Worm (Caenorhabditis elegans): ENCODE results near the gene gfl-1.

gfl-1 gene

DNA sequence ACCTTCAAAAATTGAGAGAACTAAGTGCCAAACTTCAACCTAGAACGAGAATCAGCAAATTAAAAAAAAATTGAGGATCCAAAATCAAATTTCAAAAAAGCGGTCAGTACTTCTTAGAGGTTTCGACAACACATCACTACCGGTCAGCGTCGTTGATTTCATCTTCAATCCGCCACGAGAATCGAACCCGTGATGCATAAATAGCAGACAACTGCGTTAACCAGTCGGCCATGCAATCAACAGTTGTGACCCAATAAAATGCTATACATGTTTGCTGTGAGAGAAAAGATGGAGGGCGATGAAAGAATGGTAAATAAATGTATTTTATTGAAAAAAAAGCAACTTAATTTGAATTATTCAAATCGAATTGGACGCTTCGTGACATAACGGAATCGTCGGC is 28.6 kb downstream of the gfl-1 start (continued):
- peak; percentile 89 for TF ChIP-seq mes-2 (tag; optimal IDR thresholded peaks at IDR 0.05; ENCODE audit: poor library complexity, severe bottlenecking)
- TF ChIP-seq T26A8.4 (GFP tag; IDR thresholded peaks at IDR 0.05) = no peak; the same call in 1 of the 2 replicates
- TF ChIP-seq F44E2.7 (GFP tag; IDR thresholded peaks at IDR 0.05) = no peak
- TF ChIP-seq php-3 (GFP tag; IDR thresholded peaks at IDR 0.05) = peak; percentile 16; the same call in 1 of the 2 replicates
- TF ChIP-seq attf-4 (tag; optimal IDR thresholded peaks at IDR 0.05) = no peak
- peak; percentile 43; the same call in 1 of the 2 replicates for TF ChIP-seq madf-9 (GFP tag; conservative IDR thresholded peaks at IDR 0.05)
- 0 out of 2 replicates have a peak, but pooled peaks have one; percentile 42 for TF ChIP-seq nhr-42 (GFP tag; IDR thresholded peaks at IDR 0.05)
- no peak for TF ChIP-seq ZK546.5 (tag; optimal IDR thresholded peaks at IDR 0.05)
- no peak for TF ChIP-seq aly-2 (tag; optimal IDR thresholded peaks at IDR 0.05)
- TF ChIP-seq lin-38 (GFP tag; IDR thresholded peaks at IDR 0.05) = no peak

DNA sequence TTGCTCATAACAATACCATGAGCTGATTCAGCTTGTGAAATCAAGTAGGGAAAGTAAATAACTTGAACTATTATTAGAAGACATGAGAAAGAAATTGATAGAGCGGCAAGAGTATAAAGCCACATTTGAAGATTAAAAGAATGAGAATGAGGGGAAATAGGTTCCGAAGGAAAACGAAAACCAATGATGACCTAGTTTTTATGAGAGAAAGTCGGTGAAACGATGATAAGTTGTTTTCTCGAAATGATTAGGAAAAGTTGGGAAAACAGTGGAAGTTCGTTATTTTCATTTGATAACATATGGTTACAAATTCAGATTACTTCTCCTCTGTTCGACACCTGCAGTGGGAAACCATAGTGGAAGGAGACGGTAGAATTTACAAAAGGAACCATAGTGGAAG is 30.7 kb downstream of the gfl-1 start, which contains the start of gene col-128:
col-128 (minus strand) TSS at position 148 of the 400 bp plus-strand sequence.
- TF ChIP-seq ceh-44 (GFP tag; IDR thresholded peaks at IDR 0.05) = no peak
- no peak for TF ChIP-seq mep-1 (tag; optimal IDR thresholded peaks at IDR 0.05)

DNA sequence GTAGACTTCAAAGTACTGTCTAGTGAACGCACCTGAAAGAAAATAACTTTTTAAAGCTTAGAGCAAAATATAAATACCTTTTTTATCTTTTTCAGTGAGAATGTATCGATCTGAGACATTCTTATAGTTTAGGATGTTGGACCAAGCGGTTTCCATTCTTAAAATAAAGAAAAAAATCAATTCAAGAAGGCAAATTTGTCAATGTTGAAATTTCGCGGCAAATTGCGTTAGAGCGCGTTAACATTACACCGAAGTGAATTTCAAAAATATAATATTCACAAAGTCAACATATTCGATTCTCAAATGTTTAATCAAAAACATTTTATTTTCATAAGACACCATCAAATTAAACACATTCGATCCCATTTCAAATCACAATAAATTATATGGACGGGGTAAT is 40.6 kb downstream of the gfl-1 start, which contains the start of gene F12F6.7:
F12F6.7 (minus strand) TSS at position 157 of the 400 bp plus-strand sequence.
- TF ChIP-seq hmg-1.1 (GFP tag; IDR thresholded peaks at IDR 0.05) (no peak), F26F4.8 (GFP tag; conservative IDR thresholded peaks at IDR 0.05) (no peak), dpl-1 (GFP tag; optimal IDR thresholded peaks at IDR 0.05) (peak; percentile 21), Y48G9A.11 (GFP tag; IDR thresholded peaks at IDR 0.05) (no peak), T20F7.1 (GFP tag; optimal IDR thresholded peaks at IDR 0.05) (peak; percentile 1), zip-11 (GFP tag; IDR thresholded peaks at IDR 0.05) (no peak), Y75B8A.6 (GFP tag; IDR thresholded peaks at IDR 0.05) (no peak), saeg-2 (GFP tag; IDR thresholded peaks at IDR 0.05) (no peak), lin-13 (GFP tag; optimal IDR thresholded peaks at IDR 0.05) (no peak), ama-1 (optimal IDR thresholded peaks at IDR 0.05) (peak; percentile 6), Y105C5A.15 (GFP tag; IDR thresholded peaks at IDR 0.05) (no peak), lir-3 (tag; optimal IDR thresholded peaks at IDR 0.05) (no peak), fos-1 (tag; optimal IDR thresholded peaks at IDR 0.05) (no peak), nhr-111 (GFP tag; optimal IDR thresholded peaks at IDR 0.05) (no peak), F49E8.2 (tag; optimal IDR thresholded peaks at IDR 0.05; ENCODE audit: borderline replicate concordance) (peak; percentile 28), aha-1 (tag) (peak; percentile 13), jun-1 (tag; optimal IDR thresholded peaks at IDR 0.05) (no peak)

DNA sequence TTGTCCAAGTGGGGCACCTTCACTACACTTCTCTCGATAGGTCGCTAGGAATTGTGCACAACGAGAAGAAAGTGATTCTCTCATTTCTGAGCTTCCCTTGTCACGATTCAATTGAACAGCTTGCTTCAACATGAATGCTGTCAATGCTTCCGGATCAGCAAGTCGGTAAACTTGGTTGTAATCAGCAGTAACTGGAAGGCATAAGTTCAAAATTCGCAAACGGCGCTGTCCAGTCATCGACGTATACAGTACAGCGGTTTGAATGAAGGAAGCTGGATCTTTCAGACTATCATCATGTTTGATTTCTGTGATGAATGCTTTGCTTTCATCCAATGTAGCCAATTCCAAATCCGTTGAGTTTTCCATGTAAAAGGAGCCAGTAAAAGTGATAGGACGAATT is 42.0 kb downstream of the gfl-1 start:
- TF ChIP-seq snpc-1.2 (GFP tag; IDR thresholded peaks at IDR 0.05) (no peak), aha-1 (tag) (peak; percentile 94), pha-4 (GFP tag; IDR thresholded peaks at IDR 0.05) (no peak), pha-4 (tag; optimal IDR thresholded peaks at IDR 0.05) (no peak)

DNA sequence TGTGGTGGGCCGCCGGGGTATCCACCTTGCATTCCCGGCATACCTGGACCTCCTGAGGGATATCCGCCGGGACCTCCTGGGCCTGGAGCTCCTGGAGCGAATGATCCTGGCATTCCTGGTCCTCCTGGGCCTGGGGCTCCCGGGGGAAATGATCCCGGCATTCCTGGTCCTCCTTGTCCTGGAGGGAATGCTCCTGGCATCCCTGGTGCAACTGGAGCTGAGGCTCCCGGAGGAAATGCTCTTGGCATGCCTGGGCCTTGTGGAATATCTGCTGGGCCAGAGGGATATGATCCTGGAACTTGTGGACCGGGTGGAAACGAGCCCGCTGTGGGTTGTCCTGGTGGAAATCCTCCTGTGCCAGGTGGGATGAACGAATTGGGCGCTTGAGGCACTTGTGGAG is 43.9 kb downstream of the gfl-1 start:
- no peak for TF ChIP-seq aly-2 (tag; optimal IDR thresholded peaks at IDR 0.05)
- 0 out of 2 replicates have a peak, but pooled peaks have one; percentile 14 for TF ChIP-seq Y48G9A.11 (GFP tag; IDR thresholded peaks at IDR 0.05)
- TF ChIP-seq set-16 (GFP tag; IDR thresholded peaks at IDR 0.05) = peak; percentile 96
- TF ChIP-seq tag-97 (GFP tag; IDR thresholded peaks at IDR 0.05) = no peak
- no peak for TF ChIP-seq lin-38 (GFP tag; IDR thresholded peaks at IDR 0.05)
- TF ChIP-seq aha-1 (tag) = peak; percentile 0

All from whole organism, L4 larva.